Fruit fly (Drosophila melanogaster): Measurements from ENCODE around the gene CASK.

CASK gene

dm6 chr3R:21849988-21850460 lies 27.6 kb upstream of the CASK start (continued):
- TF ChIP-seq CG6254 (GFP tag; optimal IDR thresholded peaks at IDR 0.05): peak; percentile 15
- TF ChIP-seq CG8290 (GFP tag; optimal IDR thresholded peaks at IDR 0.05): peak; percentile 58
- no peak for TF ChIP-seq CG8290 (tag; optimal IDR thresholded peaks at IDR 0.05)
- TF ChIP-seq nerfin-1 (tag; optimal IDR thresholded peaks at IDR 0.05): peak; percentile 36
- 0 out of 2 replicates have a peak, but pooled peaks have one; percentile 1 for TF ChIP-seq CG1024 (GFP tag; IDR thresholded peaks at IDR 0.05)
- TF ChIP-seq B-H2 (GFP tag; optimal IDR thresholded peaks at IDR 0.05): no peak
- TF ChIP-seq CG7357 (GFP tag; IDR thresholded peaks at IDR 0.05): 0 out of 3 replicates have a peak, but pooled peaks have one; percentile 13
- TF ChIP-seq ato (GFP tag; IDR thresholded peaks at IDR 0.05; ENCODE audit: partially characterized antibody): no peak
- peak; percentile 57 for TF ChIP-seq CG13424 (tag; optimal IDR thresholded peaks at IDR 0.05)
- TF ChIP-seq lov (optimal IDR thresholded peaks at IDR 0.05): no peak
- TF ChIP-seq lov (GFP tag; IDR thresholded peaks at IDR 0.05): 0 out of 3 replicates have a peak, but pooled peaks have one; percentile 65
- peak; percentile 89 for TF ChIP-seq Ets65A (GFP tag)
- TF ChIP-seq Mrtf (GFP tag; IDR thresholded peaks at IDR 0.05): 0 out of 3 replicates have a peak, but pooled peaks have one; percentile 40
- TF ChIP-seq CG6689 (GFP tag; IDR thresholded peaks at IDR 0.05): peak; percentile 36; the same call in 1 of the 2 replicates
- peak; percentile 22 for TF ChIP-seq Dad (GFP tag; optimal IDR thresholded peaks at IDR 0.05)
- TF ChIP-seq CG4424 (GFP tag; optimal IDR thresholded peaks at IDR 0.05): peak; percentile 11
- TF ChIP-seq H15 (GFP tag; IDR thresholded peaks at IDR 0.05): peak; percentile 23; the same call in 1 of the 3 replicates
- TF ChIP-seq Antp (GFP tag; optimal IDR thresholded peaks at IDR 0.05): peak; percentile 57
- peak; percentile 44 for TF ChIP-seq Side (GFP tag; optimal IDR thresholded peaks at IDR 0.05)
- TF ChIP-seq CG43689 (GFP tag; IDR thresholded peaks at IDR 0.05): no peak
- no peak for TF ChIP-seq gcm2 (GFP tag; optimal IDR thresholded peaks at IDR 0.05)
- no peak for TF ChIP-seq Fer1 (GFP tag; optimal IDR thresholded peaks at IDR 0.05)
- TF ChIP-seq dmrt11E (tag; optimal IDR thresholded peaks at IDR 0.05): peak; percentile 54
- TF ChIP-seq Ada2b (GFP tag; IDR thresholded peaks at IDR 0.05): 0 out of 2 replicates have a peak, but pooled peaks have one; percentile 18
- TF ChIP-seq dpn (GFP tag; optimal IDR thresholded peaks at IDR 0.05): peak; percentile 36 to 62
- TF ChIP-seq CG7556 (GFP tag; optimal IDR thresholded peaks at IDR 0.05): peak; percentile 51
- TF ChIP-seq CG12391 (tag; optimal IDR thresholded peaks at IDR 0.05): peak; percentile 61
- TF ChIP-seq zen2 (GFP tag; IDR thresholded peaks at IDR 0.05; ENCODE audit: partially characterized antibody): no peak
- TF ChIP-seq CG12155 (GFP tag; optimal IDR thresholded peaks at IDR 0.05): peak; percentile 46
- TF ChIP-seq ase (GFP tag; IDR thresholded peaks at IDR 0.05): 0 out of 3 replicates have a peak, but pooled peaks have one; percentile 30
- TF ChIP-seq Camta (GFP tag; optimal IDR thresholded peaks at IDR 0.05): peak; percentile 54
- peak; percentile 13 for TF ChIP-seq CG1792 (GFP tag; optimal IDR thresholded peaks at IDR 0.05)
- no peak for TF ChIP-seq CG12299 (tag; optimal IDR thresholded peaks at IDR 0.05)
- peak; percentile 53; the same call in 1 of the 2 replicates for TF ChIP-seq sob (GFP tag; IDR thresholded peaks at IDR 0.05)
- peak; percentile 16; the same call in 1 of the 3 replicates for TF ChIP-seq B-H1 (GFP tag; IDR thresholded peaks at IDR 0.05)
- TF ChIP-seq zen (tag; optimal IDR thresholded peaks at IDR 0.05): peak; percentile 23
- TF ChIP-seq Hmr (GFP tag; optimal IDR thresholded peaks at IDR 0.05): no peak
- no peak for TF ChIP-seq CG1832 (GFP tag; optimal IDR thresholded peaks at IDR 0.05)
- TF ChIP-seq phol (tag; optimal IDR thresholded peaks at IDR 0.05): peak; percentile 43
- TF ChIP-seq CG33557 (GFP tag; optimal IDR thresholded peaks at IDR 0.05): peak; percentile 60
- TF ChIP-seq lilli (GFP tag; optimal IDR thresholded peaks at IDR 0.05): peak; percentile 64
- peak; percentile 48 for TF ChIP-seq Abd-B (GFP tag; optimal IDR thresholded peaks at IDR 0.05)
- TF ChIP-seq CG8089 (GFP tag; optimal IDR thresholded peaks at IDR 0.05): peak; percentile 53
- peak; percentile 0 for TF ChIP-seq Atf-2 (GFP tag; optimal IDR thresholded peaks at IDR 0.05)
- peak in 1 of 2 experiments; percentile 67 for TF ChIP-seq bsh (GFP tag; optimal IDR thresholded peaks at IDR 0.05)
- TF ChIP-seq tna (GFP tag; IDR thresholded peaks at IDR 0.05; ENCODE audit: partially characterized antibody): no peak
- TF ChIP-seq CrebB (tag; optimal IDR thresholded peaks at IDR 0.05): no peak
- no peak for TF ChIP-seq Adf1 (GFP tag; IDR thresholded peaks at IDR 0.05)
- peak; percentile 5 to 21 for TF ChIP-seq Pdp1 (GFP tag; optimal IDR thresholded peaks at IDR 0.05)
- TF ChIP-seq CG11085 (GFP tag; IDR thresholded peaks at IDR 0.05): no peak
